Fruit fly (Drosophila melanogaster): ENCODE data around the gene CG14218.

dm6 chrX:19583317-19583716, 1.5 kb upstream of the CG14218 start, which contains the start of gene CG14204:
- no peak for TF ChIP-seq esn (GFP tag; optimal IDR thresholded peaks at IDR 0.05)
- no peak for TF ChIP-seq lz (GFP tag; optimal IDR thresholded peaks at IDR 0.05)
- TF ChIP-seq Eip78C (GFP tag) = no peak
- TF ChIP-seq acj6 (GFP tag; optimal IDR thresholded peaks at IDR 0.05) = no peak
- no peak for TF ChIP-seq Hr39 (GFP tag; optimal IDR thresholded peaks at IDR 0.05)
- TF ChIP-seq CG8632 (GFP tag; optimal IDR thresholded peaks at IDR 0.05) = no peak
- TF ChIP-seq salr (GFP tag; optimal IDR thresholded peaks at IDR 0.05) = no peak
- TF ChIP-seq CG8319 (GFP tag; optimal IDR thresholded peaks at IDR 0.05) = no peak
- TF ChIP-seq CG11902 (GFP tag; optimal IDR thresholded peaks at IDR 0.05) = no peak
- TF ChIP-seq Ets21C (GFP tag; optimal IDR thresholded peaks at IDR 0.05) = no peak
- TF ChIP-seq eg (GFP tag; IDR thresholded peaks at IDR 0.05) = no peak
